Worm (Caenorhabditis elegans) whole organism, early embryonic: ENCODE measurements around the gene ung-1.

Experiments
- F13C5.2 ChIP-seq: sonication (generic microtip); optimal IDR thresholded peaks from 2 replicates; lab custom pipeline; 2017; ENCODE audit warnings: mild to moderate bottlenecking, missing genetic modification characterization, inconsistent platforms, missing compliant biosample characterization
- ama-1 ChIP-seq: fragments of 150-350 bp; optimal IDR thresholded peaks from 2 replicates; lab custom pipeline; 2014
- ceh-13 ChIP-seq: fragments of 200-800 bp; sonication (Bioruptor generic); optimal IDR thresholded peaks from 2 replicates; lab custom pipeline; 2018; ENCODE audit warnings: mild to moderate bottlenecking, missing genetic modification characterization, missing compliant biosample characterization
- ets-7 ChIP-seq: sonication (generic microtip); optimal IDR thresholded peaks from 2 replicates; lab custom pipeline; 2016; ENCODE audit warnings: missing genotype, missing genetic modification characterization, missing compliant biosample characterization
- flt-1 ChIP-seq: fragments of 200-800 bp; sonication (Bioruptor generic); IDR thresholded peaks from 2 replicates; pipeline ENCODE4 v1.3.6; 2022; ENCODE audit warnings: missing genetic modification characterization, missing compliant biosample characterization
- hmbx-1 ChIP-seq: sonication (generic microtip); optimal IDR thresholded peaks from 2 replicates; lab custom pipeline; 2016; ENCODE audit warnings: mild to moderate bottlenecking, missing genetic modification characterization, missing compliant biosample characterization
- hmg-4 ChIP-seq: fragments of 200-800 bp; sonication (Bioruptor generic); optimal IDR thresholded peaks from 2 replicates; lab custom pipeline; 2018; ENCODE audit warnings: mild to moderate bottlenecking, missing genetic modification characterization, missing compliant biosample characterization
- hnd-1 ChIP-seq: sonication (generic microtip); optimal IDR thresholded peaks from 2 replicates; lab custom pipeline; 2016; ENCODE audit warnings: missing genetic modification characterization, missing compliant biosample characterization
- pes-1 ChIP-seq: fragments of 200-800 bp; sonication (Bioruptor generic); IDR thresholded peaks from 2 replicates; pipeline ENCODE4 v1.3.6; 2022; ENCODE audit warnings: missing genetic modification reagents, missing genetic modification characterization, missing compliant biosample characterization
- scrt-1 ChIP-seq: fragments of 200-800 bp; sonication (Bioruptor generic); IDR thresholded peaks from 2 replicates; pipeline ENCODE4 v1.3.6; 2022; ENCODE audit warnings: missing genetic modification characterization, missing compliant biosample characterization
- tra-4 ChIP-seq: sonication (generic microtip); optimal IDR thresholded peaks from 2 replicates; lab custom pipeline; 2017; ENCODE audit warnings: missing genetic modification characterization, missing compliant biosample characterization

ce11 chrIII:12013718-12014117, 39.8 kb upstream of the ung-1 start:
- TF ChIP-seq tra-4 (tag; lab: Kevin White, UChicago) (no peak), ama-1 (lab: Kevin White, UChicago) (no peak), ets-7 (tag; lab: Kevin White, UChicago) (no peak), F13C5.2 (no peak), hmbx-1 (tag; lab: Kevin White, UChicago) (no peak), hnd-1 (no peak), flt-1 (GFP tag; lab: Robert Waterston, UW) (no peak), hmg-4 (GFP tag; lab: Kevin White, UChicago) (no peak), pes-1 (GFP tag; lab: Robert Waterston, UW) (no peak), ceh-13 (no peak), scrt-1 (GFP tag; lab: Robert Waterston, UW) (no peak)
